Worm (Caenorhabditis elegans) whole organism, young adult: ENCODE measurements around the gene K06H7.8.
A peak's percentile ranks its signal among the peaks of the same experiment; 100 is the strongest.

ENCODE experiments used
- B0019.2 ChIP-seq: fragments of 200-800 bp; sonication (Bioruptor generic); conservative IDR thresholded peaks from 2 replicates; pipeline ENCODE4 v1.3.6; 2022; ENCODE audit warnings: missing genetic modification reagents, missing genetic modification characterization, missing compliant biosample characterization
- D2030.7 ChIP-seq: fragments of 200-800 bp; sonication (Bioruptor generic); IDR thresholded peaks from 2 replicates; pipeline ENCODE4 v1.3.6; 2022; ENCODE audit warnings: missing genetic modification reagents, missing genetic modification characterization, missing compliant biosample characterization
- F10E7.11 ChIP-seq: sonication (generic microtip); optimal IDR thresholded peaks from 2 replicates; lab custom pipeline; 2017; ENCODE audit warnings: mild to moderate bottlenecking, missing genetic modification characterization, moderate library complexity, missing compliant biosample characterization
- F49E8.2 ChIP-seq: sonication (generic microtip); optimal IDR thresholded peaks from 3 replicates; lab custom pipeline; 2017; ENCODE audit warnings: missing genetic modification characterization, mild to moderate bottlenecking, missing compliant biosample characterization, antibody characterized with exemption, moderate library complexity; ENCODE audit not compliant: insufficient read depth
- F52B5.7 ChIP-seq: sonication (generic microtip); optimal IDR thresholded peaks from 2 replicates; lab custom pipeline; 2016; ENCODE audit warnings: mild to moderate bottlenecking, missing genetic modification characterization, missing compliant biosample characterization
- F57A8.1 ChIP-seq: fragments of 200-800 bp; sonication (Bioruptor generic); optimal IDR thresholded peaks from 2 replicates; lab custom pipeline; 2018; ENCODE audit warnings: mild to moderate bottlenecking, missing genetic modification characterization, moderate library complexity, missing compliant biosample characterization
- F57C9.4 ChIP-seq: sonication (generic microtip); optimal IDR thresholded peaks from 2 replicates; lab custom pipeline; 2017; ENCODE audit warnings: mild to moderate bottlenecking, missing genetic modification characterization, missing compliant biosample characterization
- Y53F4B.3 ChIP-seq: fragments of 200-800 bp; sonication (Bioruptor generic); IDR thresholded peaks from 2 replicates; pipeline ENCODE4 v1.3.6; 2022; ENCODE audit warnings: missing genetic modification reagents, missing genetic modification characterization, missing compliant biosample characterization
- attf-5 ChIP-seq: fragments of 200-800 bp; sonication (Bioruptor generic); optimal IDR thresholded peaks from 2 replicates; lab custom pipeline; 2018; ENCODE audit warnings: mild to moderate bottlenecking, missing genetic modification characterization, missing compliant biosample characterization
- ceh-100 ChIP-seq: fragments of 200-800 bp; sonication (Bioruptor generic); IDR thresholded peaks from 2 replicates; pipeline ENCODE4 v1.3.6; 2022; ENCODE audit warnings: missing genetic modification reagents, missing genetic modification characterization, missing compliant biosample characterization
- ceh-27 ChIP-seq: fragments of 200-800 bp; sonication (Bioruptor generic); optimal IDR thresholded peaks from 2 replicates; lab custom pipeline; 2018; ENCODE audit warnings: mild to moderate bottlenecking, missing genetic modification characterization, moderate library complexity, missing compliant biosample characterization
- ceh-91 ChIP-seq: fragments of 200-800 bp; sonication (Bioruptor generic); IDR thresholded peaks from 2 replicates; pipeline ENCODE4 v1.3.6; 2022; ENCODE audit warnings: missing genetic modification reagents, missing genetic modification characterization, missing compliant biosample characterization
- dox-1 ChIP-seq: fragments of 200-800 bp; sonication (Bioruptor generic); IDR thresholded peaks from 2 replicates; pipeline ENCODE4 v1.3.6; 2022; ENCODE audit warnings: missing genetic modification reagents, missing genetic modification characterization, missing compliant biosample characterization
- efl-1 ChIP-seq: fragments of 150-350 bp; optimal IDR thresholded peaks from 2 replicates; lab custom pipeline; 2014; ENCODE audit warnings: missing biosample characterization, missing genetic modification reagents, missing genetic modification characterization
- egl-18 ChIP-seq: fragments of 200-800 bp; sonication (Bioruptor generic); IDR thresholded peaks from 2 replicates; pipeline ENCODE4 v1.3.6; 2022; ENCODE audit warnings: missing genetic modification reagents, missing genetic modification characterization, missing compliant biosample characterization
- egrh-3 ChIP-seq: fragments of 200-800 bp; sonication (Bioruptor generic); IDR thresholded peaks from 2 replicates; pipeline ENCODE4 v1.3.6; 2022; ENCODE audit warnings: missing genetic modification reagents, missing genetic modification characterization, missing compliant biosample characterization
- let-607 ChIP-seq, 2 experiments: fragments of 200-800 bp in 1 of 2; sonication (Bioruptor generic) in 1 of 2; sonication (generic microtip) in 1 of 2; optimal IDR thresholded peaks; 2 replicates each; lab custom pipeline; 2016 to 2018; ENCODE audit warnings: mild to moderate bottlenecking in 2 of 2, missing compliant biosample characterization in 2 of 2, missing genetic modification characterization in 2 of 2, moderate library complexity in 2 of 2, missing genotype in 1 of 2
- lin-54 ChIP-seq: fragments of 200-800 bp; sonication (Bioruptor generic); optimal IDR thresholded peaks from 2 replicates; lab custom pipeline; 2018; ENCODE audit warnings: mild to moderate bottlenecking, missing genetic modification characterization, missing compliant biosample characterization
- lsl-1 ChIP-seq: fragments of 200-800 bp; sonication (Bioruptor generic); optimal IDR thresholded peaks from 2 replicates; lab custom pipeline; 2018; ENCODE audit warnings: mild to moderate bottlenecking, missing genetic modification characterization, moderate library complexity, missing compliant biosample characterization
- lsy-27 ChIP-seq: sonication (generic microtip); optimal IDR thresholded peaks from 2 replicates; lab custom pipeline; 2017; ENCODE audit warnings: missing genetic modification characterization, mild to moderate bottlenecking, missing compliant biosample characterization, antibody characterized with exemption, missing genotype, borderline replicate concordance; ENCODE audit not compliant: insufficient read depth
- madf-3 ChIP-seq: fragments of 200-800 bp; sonication (Bioruptor generic); IDR thresholded peaks from 2 replicates; pipeline ENCODE4 v1.3.6; 2022; ENCODE audit warnings: missing genetic modification reagents, missing genetic modification characterization, missing compliant biosample characterization
- nfya-1 ChIP-seq: sonication (generic microtip); optimal IDR thresholded peaks from 2 replicates; lab custom pipeline; 2017; ENCODE audit warnings: antibody characterized with exemption, missing compliant biosample characterization, missing genetic modification characterization, borderline replicate concordance; ENCODE audit not compliant: insufficient read depth
- nfya-2 ChIP-seq: fragments of 200-800 bp; sonication (Bioruptor generic); IDR thresholded peaks from 2 replicates; pipeline ENCODE4 v1.3.6; 2022; ENCODE audit warnings: missing genetic modification reagents, missing genetic modification characterization, missing compliant biosample characterization
- nhr-120 ChIP-seq: fragments of 200-800 bp; sonication (Bioruptor generic); IDR thresholded peaks from 2 replicates; pipeline ENCODE4 v1.3.6; 2022; ENCODE audit warnings: missing genetic modification characterization, missing compliant biosample characterization
- nhr-80 ChIP-seq: sonication (generic microtip); optimal IDR thresholded peaks from 2 replicates; lab custom pipeline; 2016; ENCODE audit warnings: missing genetic modification characterization, missing compliant biosample characterization
- snpc-1.1 ChIP-seq: sonication (generic microtip); optimal IDR thresholded peaks from 2 replicates; lab custom pipeline; 2017; ENCODE audit warnings: missing genetic modification characterization, mild to moderate bottlenecking, missing compliant biosample characterization, antibody characterized with exemption, moderate library complexity, missing genotype, missing genetic modification reagents; ENCODE audit not compliant: insufficient read depth
- sptf-2 ChIP-seq: fragments of 200-800 bp; sonication (Bioruptor generic); optimal IDR thresholded peaks from 2 replicates; lab custom pipeline; 2018; ENCODE audit warnings: mild to moderate bottlenecking, missing genetic modification characterization, missing compliant biosample characterization
- unc-130 ChIP-seq: sonication (generic microtip); optimal IDR thresholded peaks from 2 replicates; lab custom pipeline; 2016; ENCODE audit warnings: missing genetic modification reagents, missing genetic modification characterization, missing compliant biosample characterization

K06H7.8 gene

ce11 chrIII:8144574-8145065 is 46.6 kb upstream of the K06H7.8 start, which contains the start of the genes C14B9.8 and mrpl-18 (continued):
- TF ChIP-seq lsl-1 (GFP tag; lab: Kevin White, UChicago) (peak; percentile 27), let-607 (tag; optimal IDR thresholded peaks at IDR 0.05; lab: Kevin White, UChicago) (peak in 1 of 2 experiments; percentile 16), ceh-100 (GFP tag; lab: Robert Waterston, UW) (peak; percentile 58; the same call in 1 of the 2 replicates), lin-54 (GFP tag; lab: Kevin White, UChicago) (peak; percentile 11), unc-130 (GFP tag; lab: Kevin White, UChicago) (peak; percentile 73), nfya-1 (tag; lab: Kevin White, UChicago) (no peak)

- TF ChIP-seq sptf-2 (GFP tag; lab: Kevin White, UChicago), result no peak
- TF ChIP-seq ceh-27 (GFP tag; lab: Kevin White, UChicago), result no peak
- no peak for TF ChIP-seq nfya-1 (tag; lab: Kevin White, UChicago)
- no peak for TF ChIP-seq lsy-27 (tag; lab: Kevin White, UChicago)
- TF ChIP-seq madf-3 (GFP tag; lab: Robert Waterston, UW), result no peak
- TF ChIP-seq, all 124 proteins: peak for 0
Measured at ce11 chrIII:8142217-8142616, 44.2 kb upstream of the K06H7.8 start.

ce11 chrIII:8137777-8138176 is 39.8 kb upstream of the K06H7.8 start, which contains the start of gene hsp-12.2:
hsp-12.2 (plus strand) TSS chrIII:8138077.
- TF ChIP-seq F10E7.11 (tag; lab: Kevin White, UChicago) (no peak), ceh-91 (GFP tag; lab: Robert Waterston, UW) (no peak), F49E8.2 (tag; lab: Kevin White, UChicago) (no peak), F57A8.1 (GFP tag; lab: Kevin White, UChicago) (no peak), nfya-2 (GFP tag; lab: Robert Waterston, UW) (no peak), D2030.7 (GFP tag; lab: Robert Waterston, UW) (no peak), egrh-3 (GFP tag; lab: Robert Waterston, UW) (no peak), Y53F4B.3 (no peak), snpc-1.1 (no peak)

- TF ChIP-seq egl-18 (GFP tag; lab: Robert Waterston, UW), result no peak
- no peak for TF ChIP-seq B0019.2 (GFP tag; lab: Robert Waterston, UW)
- no peak for TF ChIP-seq F57C9.4 (tag; lab: Kevin White, UChicago)
- TF ChIP-seq, all 124 proteins: peak for 0
Measured at ce11 chrIII:8136517-8137099, 38.6 kb upstream of the K06H7.8 start.

- TF ChIP-seq efl-1, result no peak
- peak; percentile 24 for TF ChIP-seq attf-5
- no peak for TF ChIP-seq nhr-120 (GFP tag; lab: Robert Waterston, UW)
- peak; percentile 59 to 88 for TF ChIP-seq let-607 (tag; optimal IDR thresholded peaks at IDR 0.05; lab: Kevin White, UChicago)
- 0 out of 2 replicates have a peak, but pooled peaks have one; percentile 34 for TF ChIP-seq dox-1 (GFP tag; lab: Robert Waterston, UW)
- TF ChIP-seq F52B5.7, result no peak
- TF ChIP-seq egl-18 (GFP tag; lab: Robert Waterston, UW), result no peak
- TF ChIP-seq nhr-80 (tag; lab: Kevin White, UChicago), result peak; percentile 55
Measured at ce11 chrIII:8133346-8133745, 35.3 kb upstream of the K06H7.8 start, which contains the start of gene C14B9.2. C14B9.2 (plus strand) TSS chrIII:8133665.
